Fruit fly (Drosophila melanogaster) whole organism, embryonic: ENCODE results near the gene CG9782.

ENCODE experiments used
- Bdp1 ChIP-seq: fragments of 200-800 bp; sonication (Bioruptor generic); optimal IDR thresholded peaks from 3 replicates; lab custom pipeline; 2016; ENCODE audit warnings: missing biosample characterization, missing genetic modification characterization
- BtbVII ChIP-seq: fragments of 200-800 bp; sonication (Bioruptor generic); optimal IDR thresholded peaks from 3 replicates; lab custom pipeline; 2017; ENCODE audit warnings: missing biosample characterization, mild to moderate bottlenecking, missing genetic modification characterization
- CG11504 ChIP-seq: fragments of 200-800 bp; sonication (Bioruptor generic); optimal IDR thresholded peaks from 3 replicates; lab custom pipeline; 2019; ENCODE audit warnings: missing biosample characterization, mild to moderate bottlenecking, missing genetic modification characterization, moderate library complexity
- CG11560 ChIP-seq: fragments of 200-800 bp; sonication (Bioruptor generic); IDR thresholded peaks from 3 replicates; pipeline ENCODE4 v1.3.6; 2022; ENCODE audit warnings: missing biosample characterization, missing genetic modification characterization
- CG13296 ChIP-seq: fragments of 200-800 bp; sonication (Bioruptor generic); optimal IDR thresholded peaks from 3 replicates; lab custom pipeline; 2018; ENCODE audit warnings: missing biosample characterization, mild to moderate bottlenecking, missing genetic modification characterization
- CG17912 ChIP-seq: fragments of 200-800 bp; sonication (Bioruptor generic); optimal IDR thresholded peaks from 2 replicates; lab custom pipeline; 2018; ENCODE audit warnings: missing biosample characterization, mild to moderate bottlenecking, missing genetic modification characterization
- CG2678 ChIP-seq: fragments of 200-800 bp; sonication (Bioruptor generic); optimal IDR thresholded peaks from 3 replicates; lab custom pipeline; 2019; ENCODE audit warnings: missing biosample characterization, mild to moderate bottlenecking, missing genetic modification characterization, moderate library complexity
- CG2712 ChIP-seq: fragments of 200-800 bp; optimal IDR thresholded peaks from 3 replicates; lab custom pipeline; 2019; ENCODE audit warnings: missing biosample characterization, mild to moderate bottlenecking, missing genetic modification characterization, moderate library complexity
- CG30403 ChIP-seq: fragments of 200-800 bp; sonication (Bioruptor generic); optimal IDR thresholded peaks from 3 replicates; lab custom pipeline; 2016; ENCODE audit warnings: missing biosample characterization, missing genetic modification characterization
- CG30431 ChIP-seq: fragments of 200-800 bp; sonication (Bioruptor generic); optimal IDR thresholded peaks from 2 replicates; lab custom pipeline; 2017; ENCODE audit warnings: missing biosample characterization, missing genetic modification characterization
- CG34376 ChIP-seq: fragments of 200-800 bp; sonication (Bioruptor generic); optimal IDR thresholded peaks from 2 replicates; lab custom pipeline; 2018; ENCODE audit warnings: missing biosample characterization, mild to moderate bottlenecking, missing genetic modification characterization
- CG5245 ChIP-seq: fragments of 200-800 bp; sonication (Bioruptor generic); optimal IDR thresholded peaks from 3 replicates; lab custom pipeline; 2016; ENCODE audit warnings: missing biosample characterization, missing genetic modification characterization
- CG7786 ChIP-seq: fragments of 200-800 bp; sonication (Bioruptor generic); optimal IDR thresholded peaks from 2 replicates; lab custom pipeline; 2016; ENCODE audit warnings: missing biosample characterization, missing genetic modification characterization
- CG7839 ChIP-seq: fragments of 200-800 bp; sonication (Bioruptor generic); optimal IDR thresholded peaks from 3 replicates; lab custom pipeline; 2018; ENCODE audit warnings: missing biosample characterization, mild to moderate bottlenecking, missing genetic modification characterization, moderate library complexity
- CG8290 ChIP-seq, 3 experiments: fragments of 200-800 bp; sonication (Bioruptor generic); optimal IDR thresholded peaks; 2 replicates each; lab custom pipeline; 2016 to 2019; ENCODE audit warnings: missing biosample characterization in 3 of 3, missing genetic modification characterization in 3 of 3, mild to moderate bottlenecking in 2 of 3, moderate library complexity in 1 of 3
- CG8944 ChIP-seq: fragments of 200-800 bp; sonication (Bioruptor generic); optimal IDR thresholded peaks from 3 replicates; lab custom pipeline; 2016; ENCODE audit warnings: missing biosample characterization, missing genetic modification characterization
- Dad ChIP-seq: fragments of 200-800 bp; sonication (Bioruptor generic); optimal IDR thresholded peaks from 3 replicates; lab custom pipeline; 2016; ENCODE audit warnings: missing biosample characterization, missing genetic modification characterization
- Drgx ChIP-seq: fragments of 200-800 bp; sonication (Bioruptor generic); IDR thresholded peaks from 2 replicates; pipeline ENCODE4 v1.3.6; 2022; ENCODE audit warnings: missing biosample characterization, missing genetic modification characterization
- ERR ChIP-seq: fragments of 200-800 bp; sonication (Bioruptor generic); optimal IDR thresholded peaks from 2 replicates; lab custom pipeline; 2016; ENCODE audit warnings: missing biosample characterization, missing genetic modification characterization
- Gsc ChIP-seq: fragments of 200-800 bp; sonication (Bioruptor generic); IDR thresholded peaks from 2 replicates; pipeline ENCODE4 v1.3.6; 2022; ENCODE audit warnings: missing biosample characterization, missing genetic modification characterization
- HHEX ChIP-seq: fragments of 200-800 bp; sonication (Bioruptor generic); optimal IDR thresholded peaks from 3 replicates; lab custom pipeline; 2017; ENCODE audit warnings: missing biosample characterization, mild to moderate bottlenecking, missing genetic modification characterization, missing genetic modification reagents
- Hand ChIP-seq: fragments of 200-800 bp; sonication (Bioruptor generic); optimal IDR thresholded peaks from 2 replicates; lab custom pipeline; 2017; ENCODE audit warnings: mild to moderate bottlenecking, missing biosample characterization, missing genetic modification reagents, missing genetic modification characterization
- Hmr ChIP-seq: fragments of 200-800 bp; sonication (Bioruptor generic); optimal IDR thresholded peaks from 3 replicates; lab custom pipeline; 2017; ENCODE audit warnings: mild to moderate bottlenecking, missing biosample characterization, missing genetic modification reagents, missing genetic modification characterization
- Hr39 ChIP-seq: fragments of >200 bp; optimal IDR thresholded peaks from 2 replicates; lab custom pipeline; 2017
- Lim3 ChIP-seq: fragments of 200-800 bp; sonication (Bioruptor generic); IDR thresholded peaks from 2 replicates; pipeline ENCODE4 v1.3.6; 2022; ENCODE audit warnings: missing biosample characterization, missing genetic modification characterization
- MESR4 ChIP-seq: fragments of 200-800 bp; sonication (Bioruptor generic); optimal IDR thresholded peaks from 2 replicates; lab custom pipeline; 2018; ENCODE audit warnings: missing biosample characterization, mild to moderate bottlenecking, missing genetic modification characterization, moderate library complexity
- Meics ChIP-seq: fragments of 200-800 bp; sonication (Bioruptor generic); optimal IDR thresholded peaks from 2 replicates; lab custom pipeline; 2017; ENCODE audit warnings: missing biosample characterization, mild to moderate bottlenecking, missing genetic modification characterization
- Pdp1 ChIP-seq, 2 experiments: fragments of 200-800 bp; sonication (Bioruptor generic); optimal IDR thresholded peaks; 3 replicates each; lab custom pipeline; 2016; ENCODE audit warnings: missing biosample characterization in 2 of 2, missing genetic modification characterization in 2 of 2, mild to moderate bottlenecking in 1 of 2, moderate library complexity in 1 of 2
- TFAM ChIP-seq: fragments of 200-800 bp; sonication (Bioruptor generic); optimal IDR thresholded peaks from 2 replicates; lab custom pipeline; 2017; ENCODE audit warnings: missing biosample characterization, missing genetic modification characterization, inconsistent platforms
- ab ChIP-seq: fragments of 200-800 bp; sonication (Bioruptor generic); optimal IDR thresholded peaks from 2 replicates; lab custom pipeline; 2016; ENCODE audit warnings: missing biosample characterization, missing genetic modification characterization
- al ChIP-seq: fragments of 200-800 bp; sonication (Bioruptor generic); IDR thresholded peaks from 2 replicates; pipeline ENCODE4 v1.3.6; 2022; ENCODE audit warnings: missing biosample characterization, missing genetic modification characterization
- ap ChIP-seq: fragments of 200-800 bp; sonication (Bioruptor generic); IDR thresholded peaks from 2 replicates; pipeline ENCODE4 v1.3.6; 2022; ENCODE audit warnings: missing biosample characterization, missing genetic modification characterization
- ash1 ChIP-seq: fragments of 200-800 bp; sonication (Bioruptor generic); optimal IDR thresholded peaks from 2 replicates; lab custom pipeline; 2018; ENCODE audit warnings: missing biosample characterization, mild to moderate bottlenecking, missing genetic modification characterization
- dmrt99B ChIP-seq: fragments of 200-800 bp; sonication (Bioruptor generic); optimal IDR thresholded peaks from 2 replicates; lab custom pipeline; 2018; ENCODE audit warnings: missing biosample characterization, mild to moderate bottlenecking, missing genetic modification characterization, moderate library complexity
- fd96Cb ChIP-seq: fragments of 200-800 bp; sonication (Bioruptor generic); optimal IDR thresholded peaks from 2 replicates; lab custom pipeline; 2018; ENCODE audit warnings: missing biosample characterization, mild to moderate bottlenecking, missing genetic modification characterization, moderate library complexity
- her ChIP-seq: fragments of 200-800 bp; sonication (Bioruptor generic); optimal IDR thresholded peaks from 2 replicates; lab custom pipeline; 2016; ENCODE audit warnings: missing biosample characterization, missing genetic modification characterization
- kay ChIP-seq: fragments of 200-800 bp; sonication (Bioruptor generic); optimal IDR thresholded peaks from 2 replicates; lab custom pipeline; 2016; ENCODE audit warnings: missing biosample characterization, missing genetic modification characterization
- lov ChIP-seq, 2 experiments: fragments of 200-800 bp in 1 of 2; fragments of >200 bp in 1 of 2; sonication (Bioruptor generic) in 1 of 2; IDR thresholded peaks in 1 of 2; optimal IDR thresholded peaks in 1 of 2; 2 replicates in 1 of 2; 3 replicates in 1 of 2; pipeline versions ENCODE4 v1.3.6 to Lab custom; 2017 to 2022; ENCODE audit warnings: missing biosample characterization in 1 of 2, missing genetic modification characterization in 1 of 2
- luna ChIP-seq: fragments of 200-800 bp; sonication (Bioruptor generic); optimal IDR thresholded peaks from 2 replicates; lab custom pipeline; 2016; ENCODE audit warnings: missing biosample characterization, missing genetic modification characterization
- nmo ChIP-seq: fragments of 200-800 bp; sonication (Bioruptor generic); optimal IDR thresholded peaks from 2 replicates; lab custom pipeline; 2018; ENCODE audit warnings: missing biosample characterization, mild to moderate bottlenecking, missing genetic modification characterization, moderate library complexity
- pb ChIP-seq: fragments of 200-800 bp; sonication (Bioruptor generic); optimal IDR thresholded peaks from 3 replicates; lab custom pipeline; 2016; ENCODE audit warnings: missing biosample characterization, missing genetic modification characterization
- pfk ChIP-seq: fragments of 200-800 bp; sonication (Bioruptor generic); optimal IDR thresholded peaks from 2 replicates; lab custom pipeline; 2018; ENCODE audit warnings: missing biosample characterization, mild to moderate bottlenecking, missing genetic modification characterization, moderate library complexity
- pho ChIP-seq: fragments of 200-800 bp; sonication (Bioruptor generic); optimal IDR thresholded peaks from 2 replicates; lab custom pipeline; 2016; ENCODE audit warnings: missing biosample characterization, missing genetic modification characterization
- phol ChIP-seq: fragments of 200-800 bp; sonication (Bioruptor generic); optimal IDR thresholded peaks from 3 replicates; lab custom pipeline; 2018; ENCODE audit warnings: missing biosample characterization, mild to moderate bottlenecking, missing genetic modification characterization, moderate library complexity
- pnt ChIP-seq: fragments of 200-800 bp; sonication (Bioruptor generic); optimal IDR thresholded peaks from 3 replicates; lab custom pipeline; 2016; ENCODE audit warnings: missing biosample characterization, missing genetic modification characterization
- slbo ChIP-seq: fragments of 200-800 bp; sonication (Bioruptor generic); IDR thresholded peaks from 2 replicates; pipeline ENCODE4 v1.3.6; 2022; ENCODE audit warnings: missing biosample characterization, missing genetic modification characterization
- sr ChIP-seq: fragments of 200-800 bp; sonication (Bioruptor generic); IDR thresholded peaks from 3 replicates; pipeline ENCODE4 v1.3.6; 2022; ENCODE audit warnings: missing biosample characterization, missing genetic modification characterization
- sug ChIP-seq: fragments of 200-800 bp; optimal IDR thresholded peaks from 2 replicates; lab custom pipeline; 2019; ENCODE audit warnings: missing biosample characterization, mild to moderate bottlenecking, missing genetic modification characterization, moderate library complexity
- tin ChIP-seq: fragments of 200-800 bp; sonication (Bioruptor generic); optimal IDR thresholded peaks from 3 replicates; lab custom pipeline; 2016; ENCODE audit warnings: missing biosample characterization, missing genetic modification characterization
- tna ChIP-seq: fragments of 200-800 bp; sonication (Bioruptor generic); IDR thresholded peaks from 2 replicates; pipeline ENCODE4 v1.3.6; 2022; ENCODE audit warnings: missing biosample characterization, missing genetic modification characterization; ENCODE audit not compliant: partially characterized antibody
- zfh2 ChIP-seq: fragments of 200-800 bp; sonication (Bioruptor generic); optimal IDR thresholded peaks from 2 replicates; lab custom pipeline; 2016; ENCODE audit warnings: missing biosample characterization, missing genetic modification characterization

The CG9782 gene

DNA sequence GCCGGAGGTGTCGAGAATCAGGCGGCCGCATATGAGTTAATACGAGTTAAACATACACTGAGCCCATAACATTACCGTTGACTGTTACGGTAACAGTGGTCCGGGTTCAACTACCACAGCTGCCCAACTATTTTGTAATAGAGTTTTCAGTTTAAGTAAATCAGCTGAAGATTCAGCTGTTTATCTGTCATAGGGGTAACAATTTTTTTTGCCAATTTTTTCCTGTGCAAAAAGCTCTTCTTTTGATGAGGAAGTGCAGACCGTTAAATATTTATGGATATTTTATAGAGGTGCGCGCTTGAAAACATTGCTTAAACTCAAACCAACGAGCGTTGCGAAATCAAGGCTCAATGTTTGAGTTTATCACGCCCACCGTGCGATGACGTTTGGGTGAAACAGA is 39.7 kb downstream of the CG9782 start (continued):
- TF ChIP-seq CG11560 (tag; lab: Robert Waterston, UW) (no peak), kay (GFP tag; lab: Kevin White, UChicago) (no peak), al (GFP tag; lab: Robert Waterston, UW) (no peak), sr (GFP tag; lab: Robert Waterston, UW) (no peak), ap (no peak), CG30403 (GFP tag; lab: Kevin White, UChicago) (peak; percentile 2), CG30431 (no peak), Hr39 (lab: Kevin White, UChicago) (no peak), CG17912 (GFP tag; lab: Kevin White, UChicago) (no peak), Dad (GFP tag; lab: Kevin White, UChicago) (no peak), CG7786 (no peak), ab (GFP tag; lab: Kevin White, UChicago) (no peak), pb (GFP tag; lab: Kevin White, UChicago) (no peak), MESR4 (no peak), tin (GFP tag; lab: Kevin White, UChicago) (no peak), Hand (GFP tag; lab: Kevin White, UChicago) (peak; percentile 22), luna (GFP tag; lab: Kevin White, UChicago) (no peak), pnt (GFP tag; lab: Kevin White, UChicago) (no peak), zfh2 (GFP tag; lab: Kevin White, UChicago) (peak; percentile 39), CG5245 (GFP tag; lab: Kevin White, UChicago) (no peak), slbo (peak; percentile 31; the same call in 1 of the 2 replicates), Hmr (GFP tag; lab: Kevin White, UChicago) (peak; percentile 17), Meics (GFP tag; lab: Kevin White, UChicago) (peak; percentile 45)

DNA sequence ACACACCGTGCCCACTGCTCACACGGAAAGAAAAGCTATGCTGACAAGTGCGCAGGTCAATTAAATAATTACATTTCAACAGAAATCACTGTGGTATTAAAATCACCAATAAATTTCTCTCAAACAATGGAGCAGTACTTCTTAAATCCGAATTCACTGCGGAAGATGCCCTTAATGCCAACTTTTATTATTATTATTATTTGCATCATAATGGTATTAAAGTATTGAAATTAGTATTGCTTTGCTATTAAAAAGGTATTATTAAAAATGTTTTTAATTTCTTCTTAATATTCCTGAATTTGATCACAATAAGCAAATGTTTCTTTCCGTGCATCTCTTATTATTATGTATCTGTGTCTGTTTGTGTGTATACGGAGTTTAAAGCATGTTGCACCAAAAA is 41.4 kb downstream of the CG9782 start:
- no peak for TF ChIP-seq TFAM (GFP tag; lab: Kevin White, UChicago)
- no peak for TF ChIP-seq Pdp1 (GFP tag; optimal IDR thresholded peaks at IDR 0.05; lab: Kevin White, UChicago)
- no peak for TF ChIP-seq CG34376 (GFP tag; lab: Kevin White, UChicago)
- no peak for TF ChIP-seq ash1 (GFP tag; lab: Kevin White, UChicago)
- TF ChIP-seq tna (GFP tag; lab: Robert Waterston, UW) = no peak
- peak; percentile 37 for TF ChIP-seq HHEX (GFP tag; lab: Kevin White, UChicago)
- peak; percentile 74 for TF ChIP-seq dmrt99B (tag; lab: Kevin White, UChicago)
- TF ChIP-seq Drgx (GFP tag; lab: Robert Waterston, UW) = peak; percentile 40; the same call in 1 of the 2 replicates
- peak; percentile 77 for TF ChIP-seq CG11504 (tag; lab: Kevin White, UChicago)
- TF ChIP-seq BtbVII (GFP tag; lab: Kevin White, UChicago) = peak; percentile 28
- peak; percentile 76 for TF ChIP-seq CG2678 (tag; lab: Kevin White, UChicago)
- peak; percentile 19 for TF ChIP-seq CG13296 (GFP tag; lab: Kevin White, UChicago)
- TF ChIP-seq Bdp1 (GFP tag; lab: Kevin White, UChicago) = no peak
- TF ChIP-seq her (GFP tag; lab: Kevin White, UChicago) = no peak
- TF ChIP-seq ERR (GFP tag; lab: Kevin White, UChicago) = no peak
- peak; percentile 44 for TF ChIP-seq fd96Cb (tag; lab: Kevin White, UChicago)
- TF ChIP-seq CG7839 (tag; lab: Kevin White, UChicago) = peak; percentile 70
- TF ChIP-seq lov (optimal IDR thresholded peaks at IDR 0.05; lab: Kevin White, UChicago) = no peak
- no peak for TF ChIP-seq lov (GFP tag; IDR thresholded peaks at IDR 0.05; lab: Robert Waterston, UW)
- TF ChIP-seq Lim3 (GFP tag; lab: Robert Waterston, UW) = no peak
- TF ChIP-seq sug (tag; lab: Kevin White, UChicago) = peak; percentile 4
- peak; percentile 55 for TF ChIP-seq CG2712 (tag; lab: Kevin White, UChicago)
- TF ChIP-seq CG8944 (GFP tag; lab: Kevin White, UChicago) = no peak
- no peak for TF ChIP-seq CG8290 (GFP tag; optimal IDR thresholded peaks at IDR 0.05; lab: Kevin White, UChicago)
- TF ChIP-seq CG8290 (tag; optimal IDR thresholded peaks at IDR 0.05; lab: Kevin White, UChicago) = no peak
- peak; percentile 3 for TF ChIP-seq pho (GFP tag; lab: Kevin White, UChicago)
- peak; percentile 59 for TF ChIP-seq phol (tag; lab: Kevin White, UChicago)
- no peak for TF ChIP-seq Gsc (GFP tag; lab: Robert Waterston, UW)
- TF ChIP-seq pfk (GFP tag; lab: Kevin White, UChicago) = no peak
- peak; percentile 53 for TF ChIP-seq nmo (GFP tag; lab: Kevin White, UChicago)
